Worm (Caenorhabditis elegans) whole organism, mixed stage, embryonic: ENCODE measurements around the gene T11F8.5.

ENCODE experiments used
- flh-1 ChIP-seq: fragments of 200-800 bp; sonication (Bioruptor generic); optimal IDR thresholded peaks from 2 replicates; lab custom pipeline; 2018; ENCODE audit warnings: mild to moderate bottlenecking, missing genetic modification characterization, moderate library complexity, missing compliant biosample characterization
- lsy-2 ChIP-seq: fragments of 150-350 bp; optimal IDR thresholded peaks from 2 replicates; lab custom pipeline; 2014; ENCODE audit warnings: missing biosample characterization, missing genetic modification characterization
- mab-5 ChIP-seq: fragments of 150-350 bp; optimal IDR thresholded peaks from 2 replicates; lab custom pipeline; 2014; ENCODE audit warnings: missing biosample characterization, missing genetic modification characterization
- nhr-12 ChIP-seq: fragments of 150-350 bp; optimal IDR thresholded peaks from 2 replicates; lab custom pipeline; 2014; ENCODE audit warnings: missing biosample characterization, missing genetic modification characterization
- nhr-2 ChIP-seq: fragments of 150-350 bp; optimal IDR thresholded peaks from 2 replicates; lab custom pipeline; 2014; ENCODE audit warnings: missing biosample characterization, missing genetic modification characterization
- snpc-4 ChIP-seq: fragments of 150-350 bp; optimal IDR thresholded peaks from 2 replicates; lab custom pipeline; 2014; ENCODE audit warnings: missing biosample characterization, missing genetic modification characterization
- unc-39 ChIP-seq: fragments of 150-350 bp; optimal IDR thresholded peaks from 2 replicates; lab custom pipeline; 2014; ENCODE audit warnings: missing biosample characterization, missing genetic modification characterization
- unc-62 ChIP-seq: fragments of 150-350 bp; optimal IDR thresholded peaks from 2 replicates; lab custom pipeline; 2014; ENCODE audit warnings: missing biosample characterization, missing genetic modification reagents, missing genetic modification characterization

DNA sequence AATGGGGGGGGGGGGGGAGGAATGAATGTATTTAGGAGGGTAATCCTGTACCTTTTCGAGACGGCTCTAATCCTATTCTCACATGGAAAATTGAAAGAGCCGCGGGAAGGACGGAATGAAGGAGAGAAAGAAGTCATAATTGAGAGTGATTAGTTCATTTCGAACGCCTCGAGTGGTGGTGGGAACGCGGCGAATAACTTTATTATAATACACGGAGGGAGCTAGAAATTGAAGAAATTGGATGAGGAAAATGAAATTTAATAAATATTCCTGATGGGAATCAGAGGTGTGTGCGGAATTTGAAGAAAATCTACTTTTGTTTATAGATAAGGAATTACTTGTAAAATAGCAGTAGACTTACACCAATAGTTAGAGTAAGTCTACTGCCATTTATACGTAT is 50.7 kb downstream of the T11F8.5 start:
- TF ChIP-seq snpc-4 = no peak
- TF ChIP-seq lsy-2 (tag; lab: Kevin White, UChicago) = no peak
- no peak for TF ChIP-seq mab-5 (tag; lab: Kevin White, UChicago)
- TF ChIP-seq flh-1 = no peak
- TF ChIP-seq nhr-2 (tag; lab: Kevin White, UChicago) = no peak
- TF ChIP-seq nhr-12 (tag; lab: Kevin White, UChicago) = no peak
- TF ChIP-seq unc-62 (GFP tag; lab: Kevin White, UChicago) = no peak
- TF ChIP-seq unc-39 (tag; lab: Kevin White, UChicago) = no peak
